Worm (Caenorhabditis elegans): ENCODE results near the gene nish-1.

Gene nish-1

ce11 chrIV:10919770-10920169 is 55.6 kb downstream of the nish-1 start, which contains the start of gene rbr-2:
TSS of gene rbr-2 (plus strand) at chrIV:10920070.
- no peak for TF ChIP-seq ZK546.5 (tag; optimal IDR thresholded peaks at IDR 0.05)
- TF ChIP-seq fkh-2 (tag; optimal IDR thresholded peaks at IDR 0.05) = no peak
- TF ChIP-seq nhr-237 (tag; optimal IDR thresholded peaks at IDR 0.05) = no peak
- no peak for TF ChIP-seq snpc-4 (tag; optimal IDR thresholded peaks at IDR 0.05)
- TF ChIP-seq fos-1 (tag; optimal IDR thresholded peaks at IDR 0.05) = no peak
- TF ChIP-seq ceh-16 (tag; optimal IDR thresholded peaks at IDR 0.05) = no peak
- no peak for TF ChIP-seq zag-1 (tag; optimal IDR thresholded peaks at IDR 0.05)
- no peak for TF ChIP-seq fkh-10 (GFP tag; optimal IDR thresholded peaks at IDR 0.05)
- no peak for TF ChIP-seq unc-62 (GFP tag; optimal IDR thresholded peaks at IDR 0.05)
- TF ChIP-seq eor-1 (tag; optimal IDR thresholded peaks at IDR 0.05) = no peak
- no peak for TF ChIP-seq pha-4 (tag; optimal IDR thresholded peaks at IDR 0.05)
- no peak for TF ChIP-seq aly-2 (tag; optimal IDR thresholded peaks at IDR 0.05)
- no peak for TF ChIP-seq hmg-11 (tag; optimal IDR thresholded peaks at IDR 0.05)
- no peak for TF ChIP-seq ztf-4 (tag; optimal IDR thresholded peaks at IDR 0.05)
- no peak for TF ChIP-seq ztf-11 (tag; optimal IDR thresholded peaks at IDR 0.05)
- no peak for TF ChIP-seq nhr-77 (tag; optimal IDR thresholded peaks at IDR 0.05)
- no peak for TF ChIP-seq lin-15B (tag; optimal IDR thresholded peaks at IDR 0.05)
- TF ChIP-seq mml-1 (tag; optimal IDR thresholded peaks at IDR 0.05) = no peak

All from whole organism, L3 larva.